Worm (Caenorhabditis elegans): ENCODE data around the gene brf-1.

The brf-1 gene

DNA sequence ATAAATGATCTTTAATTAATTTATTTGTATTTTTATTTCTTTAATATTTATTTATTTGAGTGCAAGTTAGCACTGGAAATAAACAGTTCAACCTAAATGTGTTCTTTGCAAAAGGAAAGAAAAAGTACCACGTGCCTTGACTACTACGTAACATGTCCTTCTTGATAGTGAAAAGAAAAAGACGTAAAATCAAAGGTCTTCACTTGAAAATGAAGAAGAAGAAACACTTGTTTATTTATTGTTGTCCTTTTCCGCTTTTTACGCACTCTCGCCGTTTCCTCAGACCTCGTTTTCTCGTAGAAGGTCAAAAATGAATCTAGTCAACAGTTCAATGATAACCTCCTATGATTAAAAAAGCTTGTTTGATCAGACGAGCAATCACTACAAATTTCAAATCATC is 27.7 kb upstream of the brf-1 start:
- TF ChIP-seq hmbx-1 (tag; optimal IDR thresholded peaks at IDR 0.05) (no peak), tbx-37 (GFP tag; conservative IDR thresholded peaks at IDR 0.05) (no peak)

DNA sequence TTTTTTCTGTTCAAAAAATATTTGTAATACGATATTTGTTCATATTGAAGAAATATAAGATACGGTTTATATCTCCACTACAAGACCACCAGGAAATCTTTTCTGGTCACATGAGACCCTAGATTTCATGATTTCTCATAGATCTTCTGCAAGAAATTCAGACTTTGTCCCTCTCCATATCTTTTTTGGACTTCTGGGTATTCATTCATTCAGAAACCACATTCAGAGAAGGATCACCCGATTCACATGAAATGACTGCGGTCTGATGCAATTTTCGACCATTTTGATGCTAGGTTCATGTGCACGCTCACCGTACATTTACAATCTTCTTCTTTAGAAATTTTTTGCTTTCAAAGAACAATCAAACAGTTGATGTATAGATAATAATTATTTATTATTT is 25.9 kb upstream of the brf-1 start:
- TF ChIP-seq tbx-11 (GFP tag; IDR thresholded peaks at IDR 0.05), result no peak

DNA sequence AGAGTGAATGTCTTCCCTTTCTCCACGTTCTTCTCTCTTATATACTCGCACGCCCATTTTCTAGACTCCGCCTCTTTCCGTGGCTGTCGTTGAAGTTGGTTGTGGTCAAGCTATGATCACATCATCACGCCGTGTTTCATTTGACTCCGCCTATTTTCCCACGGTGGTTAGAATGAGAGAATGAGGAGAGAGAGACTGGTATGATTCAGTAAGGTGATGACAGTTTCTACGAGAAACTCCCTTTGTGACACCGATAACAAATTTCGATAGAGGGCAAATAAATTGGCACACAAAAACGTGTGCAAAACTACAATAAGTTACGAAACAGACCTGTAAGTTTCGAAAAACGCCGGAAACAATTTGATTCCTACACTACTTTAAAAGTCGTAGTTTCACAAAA is 25.1 kb upstream of the brf-1 start:
- no peak for TF ChIP-seq B0310.2 (tag; optimal IDR thresholded peaks at IDR 0.05)
- no peak for TF ChIP-seq ceh-36 (tag; optimal IDR thresholded peaks at IDR 0.05)

DNA sequence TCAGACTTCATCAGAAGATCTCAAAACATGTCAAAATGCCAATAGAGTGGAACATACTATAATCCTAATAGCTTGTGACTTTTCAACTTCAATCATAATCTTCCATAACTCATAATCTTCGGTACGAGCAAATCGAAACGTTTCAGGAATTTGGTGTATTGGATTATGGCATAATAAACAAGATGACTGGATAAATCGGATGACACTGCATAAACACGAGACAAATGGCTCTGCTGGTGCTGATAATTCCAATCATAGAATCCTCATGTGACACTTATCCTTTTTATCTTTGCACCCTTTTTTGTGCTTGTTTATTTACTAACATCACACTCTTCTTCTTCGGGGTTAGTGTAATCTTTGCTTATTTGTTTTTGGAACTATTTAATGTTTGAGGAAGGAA is 22.6 kb upstream of the brf-1 start:
- TF ChIP-seq flt-1 (GFP tag; IDR thresholded peaks at IDR 0.05) (no peak), hmg-4 (GFP tag; optimal IDR thresholded peaks at IDR 0.05) (no peak), B0310.2 (tag; optimal IDR thresholded peaks at IDR 0.05) (no peak), F13C5.2 (tag; optimal IDR thresholded peaks at IDR 0.05) (no peak), tra-4 (tag; optimal IDR thresholded peaks at IDR 0.05) (no peak), tbx-11 (GFP tag; IDR thresholded peaks at IDR 0.05) (no peak), hnd-1 (tag; optimal IDR thresholded peaks at IDR 0.05) (no peak), tbx-37 (GFP tag; conservative IDR thresholded peaks at IDR 0.05) (no peak)

DNA sequence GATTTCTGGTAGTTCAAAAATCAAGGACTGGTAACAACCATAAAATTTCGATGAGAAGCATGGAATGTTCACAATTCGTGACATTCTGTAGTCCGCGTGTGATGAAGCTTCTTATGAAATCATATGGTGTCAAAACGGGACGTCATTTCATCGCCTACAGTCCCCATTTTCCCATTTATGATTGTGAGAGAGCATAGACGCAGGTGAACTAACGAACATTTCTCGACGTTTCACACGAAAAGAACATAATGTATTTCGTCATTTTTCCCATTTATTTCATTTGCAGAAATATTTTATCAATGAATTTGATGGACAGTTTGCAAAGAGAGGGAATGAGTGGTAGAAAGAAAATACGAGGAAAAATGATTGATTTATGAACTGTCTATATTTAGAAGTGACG is 18.5 kb upstream of the brf-1 start:
- TF ChIP-seq sea-1 (GFP tag; conservative IDR thresholded peaks at IDR 0.05), result no peak
- no peak for TF ChIP-seq ama-1 (optimal IDR thresholded peaks at IDR 0.05)
- TF ChIP-seq B0310.2 (tag; optimal IDR thresholded peaks at IDR 0.05), result no peak
- TF ChIP-seq tbx-11 (GFP tag; IDR thresholded peaks at IDR 0.05), result no peak
- TF ChIP-seq scrt-1 (GFP tag; IDR thresholded peaks at IDR 0.05), result no peak
- no peak for TF ChIP-seq ets-7 (tag; optimal IDR thresholded peaks at IDR 0.05)
- no peak for TF ChIP-seq tbx-37 (GFP tag; conservative IDR thresholded peaks at IDR 0.05)
- no peak for TF ChIP-seq pes-1 (GFP tag; IDR thresholded peaks at IDR 0.05)
- TF ChIP-seq hmg-4 (GFP tag; optimal IDR thresholded peaks at IDR 0.05), result no peak
- no peak for TF ChIP-seq ceh-13 (GFP tag; optimal IDR thresholded peaks at IDR 0.05)
- no peak for TF ChIP-seq hmbx-1 (tag; optimal IDR thresholded peaks at IDR 0.05)
- no peak for TF ChIP-seq F13C5.2 (tag; optimal IDR thresholded peaks at IDR 0.05)

ce11 chrII:7287709-7288108 is 17.9 kb upstream of the brf-1 start:
- no peak for TF ChIP-seq hnd-1 (tag; optimal IDR thresholded peaks at IDR 0.05)
- no peak for TF ChIP-seq scrt-1 (GFP tag; IDR thresholded peaks at IDR 0.05)
- TF ChIP-seq flt-1 (GFP tag; IDR thresholded peaks at IDR 0.05), result no peak
- TF ChIP-seq aly-1 (tag; optimal IDR thresholded peaks at IDR 0.05), result no peak
- TF ChIP-seq ceh-36 (tag; optimal IDR thresholded peaks at IDR 0.05), result no peak
- no peak for TF ChIP-seq ets-7 (tag; optimal IDR thresholded peaks at IDR 0.05)
- TF ChIP-seq hmbx-1 (tag; optimal IDR thresholded peaks at IDR 0.05), result no peak
- TF ChIP-seq sea-1 (GFP tag; conservative IDR thresholded peaks at IDR 0.05), result no peak
- no peak for TF ChIP-seq tbx-11 (GFP tag; IDR thresholded peaks at IDR 0.05)
- no peak for TF ChIP-seq tra-4 (tag; optimal IDR thresholded peaks at IDR 0.05)
- TF ChIP-seq tbx-37 (GFP tag; conservative IDR thresholded peaks at IDR 0.05), result no peak
- no peak for TF ChIP-seq ama-1 (optimal IDR thresholded peaks at IDR 0.05)
- TF ChIP-seq hmg-4 (GFP tag; optimal IDR thresholded peaks at IDR 0.05), result no peak
- TF ChIP-seq F13C5.2 (tag; optimal IDR thresholded peaks at IDR 0.05), result no peak
- no peak for TF ChIP-seq B0310.2 (tag; optimal IDR thresholded peaks at IDR 0.05)
- no peak for TF ChIP-seq pes-1 (GFP tag; IDR thresholded peaks at IDR 0.05)
- no peak for TF ChIP-seq ceh-13 (GFP tag; optimal IDR thresholded peaks at IDR 0.05)

DNA sequence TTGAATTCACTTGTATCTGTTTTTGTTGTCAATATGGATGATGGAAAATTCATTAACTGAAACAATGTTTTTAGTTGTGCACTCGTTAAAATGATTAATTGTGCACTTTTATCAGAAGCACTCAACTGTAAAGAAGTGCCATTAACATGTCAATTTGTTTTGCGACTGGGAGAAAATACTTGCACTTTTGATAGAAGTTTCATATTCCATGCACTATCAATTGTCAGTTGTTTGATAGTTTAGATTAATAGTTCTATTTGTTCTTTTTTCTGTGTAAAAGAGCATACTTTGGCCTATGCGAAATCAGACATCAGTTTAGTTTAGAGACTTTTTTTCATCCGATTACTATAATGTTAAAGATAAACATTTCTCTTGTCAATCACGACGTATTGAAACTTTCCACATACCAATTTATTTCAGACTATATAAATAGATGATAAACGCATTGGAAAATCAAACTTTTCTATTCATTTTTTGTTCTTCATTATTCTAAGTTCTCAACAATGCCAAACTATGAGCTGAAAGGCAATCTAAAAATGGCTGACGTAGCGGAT is 15.7 kb upstream of the brf-1 start, which contains the start of gene C30G12.2:
Gene C30G12.2, plus strand, starts transcription at position 504 of the 554 bp plus-strand sequence.
- TF ChIP-seq scrt-1 (GFP tag; IDR thresholded peaks at IDR 0.05) (no peak), ets-7 (tag; optimal IDR thresholded peaks at IDR 0.05) (no peak), hmg-4 (GFP tag; optimal IDR thresholded peaks at IDR 0.05) (no peak), hmbx-1 (tag; optimal IDR thresholded peaks at IDR 0.05) (no peak), B0310.2 (tag; optimal IDR thresholded peaks at IDR 0.05) (no peak), tra-4 (tag; optimal IDR thresholded peaks at IDR 0.05) (no peak), tbx-37 (GFP tag; conservative IDR thresholded peaks at IDR 0.05) (no peak)

DNA sequence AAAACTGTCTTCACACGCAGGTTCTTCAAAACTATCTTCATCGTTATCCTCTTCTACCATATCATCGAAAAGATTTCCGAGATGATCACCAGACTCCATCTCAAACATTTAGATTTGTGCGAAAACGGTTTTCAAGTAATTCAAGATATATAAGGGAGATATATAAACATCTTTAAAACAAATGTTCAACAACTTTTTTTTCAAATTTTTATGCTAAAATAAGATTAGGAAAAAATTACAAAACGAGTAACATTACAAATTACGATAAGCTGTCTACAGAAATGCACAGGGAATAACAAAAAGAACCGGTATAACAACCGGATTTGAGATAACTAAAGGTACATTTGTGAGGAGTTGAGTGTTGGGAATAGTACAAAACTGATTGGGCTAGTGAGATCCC is 9.7 kb upstream of the brf-1 start, which contains the start of gene C30G12.6:
Gene C30G12.6, minus strand, starts transcription at position 101 of the 400 bp plus-strand sequence.
- no peak for TF ChIP-seq tra-4 (tag; optimal IDR thresholded peaks at IDR 0.05)
- TF ChIP-seq aly-1 (tag; optimal IDR thresholded peaks at IDR 0.05), result no peak
- no peak for TF ChIP-seq hmbx-1 (tag; optimal IDR thresholded peaks at IDR 0.05)
- no peak for TF ChIP-seq ets-7 (tag; optimal IDR thresholded peaks at IDR 0.05)
- no peak for TF ChIP-seq B0310.2 (tag; optimal IDR thresholded peaks at IDR 0.05)
- no peak for TF ChIP-seq ceh-13 (GFP tag; optimal IDR thresholded peaks at IDR 0.05)
- TF ChIP-seq scrt-1 (GFP tag; IDR thresholded peaks at IDR 0.05), result no peak

DNA sequence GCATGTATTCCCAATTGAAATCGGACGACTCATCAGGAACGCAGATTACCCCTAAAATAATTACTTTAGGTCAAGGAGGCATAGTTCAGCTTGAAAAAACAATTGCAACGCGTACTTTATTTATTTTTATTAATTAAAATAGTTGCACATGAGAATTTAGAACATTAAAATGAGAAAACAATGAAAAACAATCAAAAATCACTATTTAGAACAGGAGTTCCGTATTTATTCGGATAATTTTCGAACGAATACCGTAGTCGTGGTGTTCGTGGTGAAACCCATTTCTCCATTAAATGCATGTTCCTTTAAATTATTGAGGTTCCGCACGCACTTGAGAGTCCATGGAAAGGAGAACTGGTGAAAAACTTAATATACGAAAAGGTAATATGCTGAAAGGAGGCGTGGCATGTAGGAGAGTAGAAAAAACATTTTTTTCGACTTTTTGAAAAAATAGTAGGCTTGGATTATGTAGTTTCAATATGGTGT is 7.4 kb upstream of the brf-1 start, which contains the start of gene puf-8:
Gene puf-8, minus strand, starts transcription at position 51 of the 486 bp plus-strand sequence.
- no peak for TF ChIP-seq hnd-1 (tag; optimal IDR thresholded peaks at IDR 0.05)
- TF ChIP-seq scrt-1 (GFP tag; IDR thresholded peaks at IDR 0.05), result no peak
- no peak for TF ChIP-seq hmbx-1 (tag; optimal IDR thresholded peaks at IDR 0.05)
- TF ChIP-seq ceh-13 (GFP tag; optimal IDR thresholded peaks at IDR 0.05), result no peak
- TF ChIP-seq aly-1 (tag; optimal IDR thresholded peaks at IDR 0.05), result no peak
- no peak for TF ChIP-seq tbx-11 (GFP tag; IDR thresholded peaks at IDR 0.05)
- no peak for TF ChIP-seq pes-1 (GFP tag; IDR thresholded peaks at IDR 0.05)
